Worm (Caenorhabditis elegans) whole organism, mixed stage, embryonic: Measurements from ENCODE around the gene ZK792.4.

Experiments used
- blmp-1 ChIP-seq: fragments of 150-350 bp; optimal IDR thresholded peaks from 2 replicates; lab custom pipeline; 2014; ENCODE audit warnings: missing biosample characterization, missing genetic modification characterization
- ceh-83 ChIP-seq: fragments of 200-800 bp; sonication (Bioruptor generic); optimal IDR thresholded peaks from 2 replicates; lab custom pipeline; 2018; ENCODE audit warnings: mild to moderate bottlenecking, missing genetic modification characterization, missing compliant biosample characterization
- elt-1 ChIP-seq: sonication (generic microtip); optimal IDR thresholded peaks from 2 replicates; lab custom pipeline; 2017; ENCODE audit warnings: missing genetic modification characterization, mild to moderate bottlenecking, missing compliant biosample characterization, antibody characterized with exemption, moderate library complexity, borderline replicate concordance; ENCODE audit not compliant: insufficient read depth
- hlh-1 ChIP-seq: fragments of 150-350 bp; optimal IDR thresholded peaks from 2 replicates; lab custom pipeline; 2014; ENCODE audit warnings: missing biosample characterization, missing genetic modification reagents, missing genetic modification characterization
- lin-13 ChIP-seq: fragments of 150-350 bp; optimal IDR thresholded peaks from 2 replicates; lab custom pipeline; 2014; ENCODE audit warnings: missing biosample characterization, missing genetic modification characterization
- lsy-2 ChIP-seq: fragments of 150-350 bp; optimal IDR thresholded peaks from 2 replicates; lab custom pipeline; 2014; ENCODE audit warnings: missing biosample characterization, missing genetic modification characterization
- nhr-237 ChIP-seq: fragments of 150-350 bp; optimal IDR thresholded peaks from 2 replicates; lab custom pipeline; 2014; ENCODE audit warnings: missing biosample characterization, missing genetic modification characterization
- nhr-28 ChIP-seq: fragments of 150-350 bp; optimal IDR thresholded peaks from 2 replicates; lab custom pipeline; 2014; ENCODE audit warnings: missing biosample characterization, missing genetic modification characterization
- pha-4 ChIP-seq: fragments of 150-350 bp; optimal IDR thresholded peaks from 2 replicates; lab custom pipeline; 2018; ENCODE audit warnings: missing biosample characterization, missing genetic modification reagents, missing genetic modification characterization
- snpc-4 ChIP-seq: fragments of 150-350 bp; optimal IDR thresholded peaks from 2 replicates; lab custom pipeline; 2014; ENCODE audit warnings: missing biosample characterization, missing genetic modification characterization
- unc-39 ChIP-seq: fragments of 150-350 bp; optimal IDR thresholded peaks from 2 replicates; lab custom pipeline; 2014; ENCODE audit warnings: missing biosample characterization, missing genetic modification characterization

ce11 chrIV:11693493-11693892, 11.7 kb upstream of the ZK792.4 start, which contains the start of gene ZK792.12:
- TF ChIP-seq nhr-237 (tag; lab: Kevin White, UChicago) (no peak), elt-1 (tag; lab: Kevin White, UChicago) (no peak), lin-13 (tag; lab: Kevin White, UChicago) (no peak), unc-39 (tag; lab: Kevin White, UChicago) (no peak), blmp-1 (tag; lab: Kevin White, UChicago) (no peak), ceh-83 (GFP tag; lab: Kevin White, UChicago) (no peak), nhr-28 (no peak), pha-4 (tag; lab: Kevin White, UChicago) (no peak), snpc-4 (tag; lab: Kevin White, UChicago) (no peak), hlh-1 (tag; lab: Kevin White, UChicago) (no peak), lsy-2 (no peak)
